Fruit fly (Drosophila melanogaster): Measurements from ENCODE around the gene Mp.

Gene Mp

dm6 chr3L:6957753-6958420, 40.8 kb upstream of the Mp start, which contains the start of the genes Uqcc1 and Surf1 (continued):
- TF ChIP-seq bbx (GFP tag; IDR thresholded peaks at IDR 0.05; ENCODE audit: partially characterized antibody) = peak; percentile 68
- peak; percentile 98 for TF ChIP-seq trem (tag; optimal IDR thresholded peaks at IDR 0.05)
- TF ChIP-seq nmo (GFP tag; optimal IDR thresholded peaks at IDR 0.05) = peak; percentile 1
- peak; percentile 57 for TF ChIP-seq sens (GFP tag)
- no peak for TF ChIP-seq Lhr (GFP tag; optimal IDR thresholded peaks at IDR 0.05)
- no peak for TF ChIP-seq nerfin-2 (GFP tag; IDR thresholded peaks at IDR 0.05; ENCODE audit: partially characterized antibody)
- TF ChIP-seq Med (GFP tag) = peak; percentile 0
- peak in 1 of 2 experiments; percentile 94 for TF ChIP-seq insv (GFP tag; optimal IDR thresholded peaks at IDR 0.05)
- no peak for TF ChIP-seq CG10366 (GFP tag; IDR thresholded peaks at IDR 0.05)
- no peak for TF ChIP-seq Fer2 (tag; optimal IDR thresholded peaks at IDR 0.05)
- peak; percentile 45 for TF ChIP-seq YL-1 (GFP tag; optimal IDR thresholded peaks at IDR 0.05)
- TF ChIP-seq CG34422 (GFP tag; IDR thresholded peaks at IDR 0.05) = peak; percentile 13; the same call in 1 of the 3 replicates
- peak; percentile 25 for TF ChIP-seq grn (GFP tag; optimal IDR thresholded peaks at IDR 0.05)
- peak; percentile 18; the same call in 1 of the 2 replicates for TF ChIP-seq CG13287 (GFP tag; IDR thresholded peaks at IDR 0.05; ENCODE audit: partially characterized antibody)
- peak; percentile 42 for TF ChIP-seq Elba2 (GFP tag; optimal IDR thresholded peaks at IDR 0.05)
- peak; percentile 43 for TF ChIP-seq CG10267 (tag; optimal IDR thresholded peaks at IDR 0.05)
- no peak for TF ChIP-seq cas (GFP tag; IDR thresholded peaks at IDR 0.05)
- TF ChIP-seq gfzf (GFP tag; optimal IDR thresholded peaks at IDR 0.05) = peak; percentile 50
- TF ChIP-seq stwl (tag; optimal IDR thresholded peaks at IDR 0.05) = peak; percentile 49
- no peak for TF ChIP-seq Ssrp (tag; optimal IDR thresholded peaks at IDR 0.05)
- no peak for TF ChIP-seq chinmo (GFP tag; IDR thresholded peaks at IDR 0.05; ENCODE audit: partially characterized antibody)
- peak; percentile 3 for TF ChIP-seq Dp (GFP tag; optimal IDR thresholded peaks at IDR 0.05)
- peak; percentile 57 to 90 for TF ChIP-seq crp (GFP tag; optimal IDR thresholded peaks at IDR 0.05)
- TF ChIP-seq dan (GFP tag; IDR thresholded peaks at IDR 0.05) = no peak
- TF ChIP-seq lbe (GFP tag; optimal IDR thresholded peaks at IDR 0.05) = no peak
- TF ChIP-seq CG12942 (GFP tag; optimal IDR thresholded peaks at IDR 0.05) = no peak
- TF ChIP-seq BEAF-32 (GFP tag; optimal IDR thresholded peaks at IDR 0.05) = peak; percentile 1
- TF ChIP-seq pzg (GFP tag; optimal IDR thresholded peaks at IDR 0.05) = peak; percentile 35
- TF ChIP-seq Nf-YC (tag; optimal IDR thresholded peaks at IDR 0.05) = peak; percentile 19
- 0 out of 2 replicates have a peak, but pooled peaks have one; percentile 21 for TF ChIP-seq CG31441 (GFP tag; IDR thresholded peaks at IDR 0.05)
- TF ChIP-seq Pdp1 (GFP tag; optimal IDR thresholded peaks at IDR 0.05) = peak in 1 of 2 experiments; percentile 79
- peak; percentile 56 for TF ChIP-seq CG17359 (tag; optimal IDR thresholded peaks at IDR 0.05)
- TF ChIP-seq Aef1 (GFP tag; IDR thresholded peaks at IDR 0.05) = no peak

- peak in 1 of 2 experiments; percentile 73 for TF ChIP-seq Pdp1 (GFP tag; optimal IDR thresholded peaks at IDR 0.05)
- peak; percentile 16 for TF ChIP-seq corto (GFP tag; optimal IDR thresholded peaks at IDR 0.05)
- TF ChIP-seq Ets65A (GFP tag) = peak; percentile 75
- TF ChIP-seq CG34376 (GFP tag; optimal IDR thresholded peaks at IDR 0.05) = peak; percentile 53
- TF ChIP-seq zfh1 (GFP tag; IDR thresholded peaks at IDR 0.05) = no peak
- TF ChIP-seq CG7745 (tag; optimal IDR thresholded peaks at IDR 0.05) = no peak
- TF ChIP-seq grn (GFP tag; optimal IDR thresholded peaks at IDR 0.05) = peak; percentile 50
- TF ChIP-seq exex (tag; optimal IDR thresholded peaks at IDR 0.05) = peak; percentile 71
- TF ChIP-seq lola (GFP tag; optimal IDR thresholded peaks at IDR 0.05) = no peak
- no peak for TF ChIP-seq CG7928 (GFP tag; optimal IDR thresholded peaks at IDR 0.05)
- TF ChIP-seq dmrt99B (tag; optimal IDR thresholded peaks at IDR 0.05) = no peak
- TF ChIP-seq CG6765 (GFP tag; optimal IDR thresholded peaks at IDR 0.05) = no peak
Observed at dm6 chr3L:6961992-6962570, 36.6 kb upstream of the Mp start.
